Worm (Caenorhabditis elegans) whole organism, early embryonic: ENCODE measurements around the gene K09G1.1.

ENCODE experiments used
- hmbx-1 ChIP-seq: sonication (generic microtip); optimal IDR thresholded peaks from 2 replicates; lab custom pipeline; 2016; ENCODE audit warnings: mild to moderate bottlenecking, missing genetic modification characterization, missing compliant biosample characterization
- scrt-1 ChIP-seq: fragments of 200-800 bp; sonication (Bioruptor generic); IDR thresholded peaks from 2 replicates; pipeline ENCODE4 v1.3.6; 2022; ENCODE audit warnings: missing genetic modification characterization, missing compliant biosample characterization
- tbx-37 ChIP-seq: fragments of 200-800 bp; sonication (Bioruptor generic); conservative IDR thresholded peaks from 2 replicates; pipeline ENCODE4 v1.3.6; 2022; ENCODE audit warnings: missing genetic modification reagents, missing genetic modification characterization, missing compliant biosample characterization

- TF ChIP-seq tbx-37 (GFP tag; lab: Robert Waterston, UW), result no peak
- no peak for TF ChIP-seq scrt-1
- no peak for TF ChIP-seq hmbx-1 (tag; lab: Kevin White, UChicago)
These were observed 33.9 kb upstream of the K09G1.1 start, which contains the start of gene nstp-10 for ce11 chrV:9549459-9549858.
